Fruit fly (Drosophila melanogaster): ENCODE data around the gene CG7394.
"Not testable (repeated sequence)": the region's sequence is repeated elsewhere in the genome, so short reads cannot be mapped to it uniquely, and the experiment has no call there.

DNA sequence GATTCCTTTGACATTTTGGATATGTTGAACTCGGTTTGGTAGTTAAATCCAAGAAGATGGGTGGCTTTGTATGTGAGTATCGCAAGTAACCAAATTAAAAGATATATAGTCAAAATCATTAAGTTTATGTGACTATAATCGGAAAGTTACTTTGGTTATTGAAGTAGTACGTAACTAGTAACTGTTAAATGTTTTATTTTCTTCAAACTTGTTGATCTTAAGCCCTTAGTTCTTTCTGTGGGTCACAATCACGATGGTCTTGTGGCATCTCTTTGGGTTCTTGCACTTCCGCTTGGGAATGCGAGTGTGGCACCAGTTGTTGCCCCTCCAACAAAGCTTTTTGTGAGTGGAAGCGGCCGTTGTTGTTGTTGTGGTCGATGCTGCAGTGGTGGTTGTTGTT is 15.1 kb downstream of the CG7394 start, which contains the start of gene CG33489:
- TF ChIP-seq CrebB (tag; optimal IDR thresholded peaks at IDR 0.05); CG12769 (tag; optimal IDR thresholded peaks at IDR 0.05); CG2116 (GFP tag; optimal IDR thresholded peaks at IDR 0.05); Neu2 (GFP tag; optimal IDR thresholded peaks at IDR 0.05; ENCODE audit: borderline replicate concordance); CG17186 (GFP tag; optimal IDR thresholded peaks at IDR 0.05); unpg (GFP tag; optimal IDR thresholded peaks at IDR 0.05); Gug (GFP tag; IDR thresholded peaks at IDR 0.05); CG3995 (GFP tag; optimal IDR thresholded peaks at IDR 0.05); CG2202 (tag; optimal IDR thresholded peaks at IDR 0.05); Trl (optimal IDR thresholded peaks at IDR 0.05); Trl (GFP tag; optimal IDR thresholded peaks at IDR 0.05); caup (GFP tag; optimal IDR thresholded peaks at IDR 0.05; ENCODE audit: severe bottlenecking); sim (GFP tag; IDR thresholded peaks at IDR 0.05); fru (optimal IDR thresholded peaks at IDR 0.05); CG8478 (optimal IDR thresholded peaks at IDR 0.05): not testable (repeated sequence)

Measured in whole organism, embryonic.